Worm (Caenorhabditis elegans): ENCODE measurements around the gene T12D8.10.

- TF ChIP-seq ceh-34 (tag; optimal IDR thresholded peaks at IDR 0.05) (no peak), ztf-16 (tag; optimal IDR thresholded peaks at IDR 0.05) (no peak), ets-4 (tag; optimal IDR thresholded peaks at IDR 0.05) (no peak), hlh-13 (GFP tag; optimal IDR thresholded peaks at IDR 0.05) (no peak), unc-86 (tag; optimal IDR thresholded peaks at IDR 0.05) (no peak), fax-1 (tag; optimal IDR thresholded peaks at IDR 0.05) (no peak), ceh-48 (tag; optimal IDR thresholded peaks at IDR 0.05) (no peak)
These were observed 30.7 kb upstream of the T12D8.10 start, which contains the start of gene aqp-11 for ce11 chrIII:13672654-13673330.

Measured in whole organism, late embryonic.